Fruit fly (Drosophila melanogaster) whole organism: Measurements from ENCODE around the gene CG15725.

Experiments used
- CG8478 ChIP-seq: fragments of >200 bp; optimal IDR thresholded peaks from 2 replicates; lab custom pipeline; 2018; ENCODE audit warnings: inconsistent platforms
- Dll ChIP-seq: fragments of >200 bp; optimal IDR thresholded peaks from 2 replicates; lab custom pipeline; 2017
- EcR ChIP-seq, 2 experiments: fragments of >200 bp; optimal IDR thresholded peaks; 2 replicates each; lab custom pipeline; 2017; ENCODE audit warnings: missing biosample characterization in 2 of 2, missing genetic modification characterization in 2 of 2, missing genetic modification reagents in 2 of 2
- pan ChIP-seq: fragments of >200 bp; optimal IDR thresholded peaks from 2 replicates; lab custom pipeline; 2017
- psq ChIP-seq: fragments of >200 bp; optimal IDR thresholded peaks from 2 replicates; lab custom pipeline; 2017
- usp ChIP-seq: fragments of >200 bp; optimal IDR thresholded peaks from 2 replicates; lab custom pipeline; 2017; ENCODE audit warnings: missing biosample characterization, missing genetic modification characterization, mixed read lengths

CG15725 gene

dm6 chrX:12676554-12677336, 28.9 kb upstream of the CG15725 start:
- TF ChIP-seq Dll (lab: Kevin White, UChicago) (no peak), pan (lab: Kevin White, UChicago) (no peak), EcR (GFP tag; optimal IDR thresholded peaks at IDR 0.05; lab: Kevin White, UChicago) (no peak), usp (no peak), psq (lab: Kevin White, UChicago) (no peak), CG8478 (lab: Kevin White, UChicago) (no peak)

dm6 chrX:12682403-12682958, 23.2 kb upstream of the CG15725 start:
- TF ChIP-seq pan (lab: Kevin White, UChicago): no peak
- no peak for TF ChIP-seq psq (lab: Kevin White, UChicago)
- TF ChIP-seq usp: no peak

- TF ChIP-seq Dll (lab: Kevin White, UChicago): no peak
- no peak for TF ChIP-seq pan (lab: Kevin White, UChicago)
- no peak for TF ChIP-seq EcR (GFP tag; optimal IDR thresholded peaks at IDR 0.05; lab: Kevin White, UChicago)
- TF ChIP-seq usp: no peak
- no peak for TF ChIP-seq CG8478 (lab: Kevin White, UChicago)
- no peak for TF ChIP-seq psq (lab: Kevin White, UChicago)
These were observed 6.4 kb upstream of the CG15725 start for dm6 chrX:12699095-12699750.

DNA sequence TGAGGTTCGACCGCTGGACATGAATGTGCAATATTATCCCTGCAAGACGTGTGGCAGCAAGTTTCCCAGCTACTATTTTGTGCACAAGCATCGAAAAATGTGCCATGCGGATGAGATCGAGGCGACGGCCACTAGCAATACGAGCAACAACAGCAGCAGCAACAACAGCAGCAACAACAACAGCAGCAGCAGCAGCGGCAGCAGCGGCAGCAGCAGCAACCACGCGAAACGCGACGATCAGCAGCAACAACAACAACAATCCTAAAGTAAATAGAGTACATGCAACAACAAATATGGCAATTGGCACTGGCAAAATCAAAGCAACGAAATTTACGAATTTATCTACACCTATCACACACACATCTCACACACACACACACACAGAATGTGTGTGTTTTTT, 2.7 kb downstream of the CG15725 start:
- TF ChIP-seq psq (lab: Kevin White, UChicago) (no peak), Dll (lab: Kevin White, UChicago) (no peak), usp (no peak), EcR (GFP tag; optimal IDR thresholded peaks at IDR 0.05; lab: Kevin White, UChicago) (no peak), pan (lab: Kevin White, UChicago) (no peak), CG8478 (lab: Kevin White, UChicago) (no peak)

DNA sequence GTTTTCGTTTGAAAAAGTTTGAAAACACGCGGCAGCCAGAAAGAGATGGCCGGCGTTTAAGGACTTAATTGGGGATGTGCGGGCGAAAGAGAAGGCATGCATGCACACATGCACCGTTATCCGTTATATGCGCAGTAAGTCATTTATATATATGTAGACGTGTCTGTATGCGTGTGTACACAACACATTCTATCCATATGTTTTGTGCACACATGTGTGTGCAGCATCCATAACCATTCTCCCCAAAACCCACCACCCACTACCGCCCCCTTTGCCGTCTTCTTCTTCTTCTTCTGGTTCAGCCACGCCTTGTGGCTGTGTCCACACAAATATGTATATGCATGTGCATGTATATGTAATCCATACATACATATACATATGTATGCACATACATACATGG, 13.0 kb downstream of the CG15725 start:
- no peak for TF ChIP-seq Dll (lab: Kevin White, UChicago)
- no peak for TF ChIP-seq psq (lab: Kevin White, UChicago)
- no peak for TF ChIP-seq CG8478 (lab: Kevin White, UChicago)
- no peak for TF ChIP-seq pan (lab: Kevin White, UChicago)
- TF ChIP-seq usp: no peak
- no peak for TF ChIP-seq EcR (GFP tag; optimal IDR thresholded peaks at IDR 0.05; lab: Kevin White, UChicago)

- TF ChIP-seq CG8478 (lab: Kevin White, UChicago): no peak
- no peak for TF ChIP-seq EcR (GFP tag; optimal IDR thresholded peaks at IDR 0.05; lab: Kevin White, UChicago)
- TF ChIP-seq Dll (lab: Kevin White, UChicago): no peak
- TF ChIP-seq usp: no peak
- no peak for TF ChIP-seq pan (lab: Kevin White, UChicago)
- TF ChIP-seq psq (lab: Kevin White, UChicago): no peak
These were observed 13.6 kb downstream of the CG15725 start for dm6 chrX:12719152-12719779.

DNA sequence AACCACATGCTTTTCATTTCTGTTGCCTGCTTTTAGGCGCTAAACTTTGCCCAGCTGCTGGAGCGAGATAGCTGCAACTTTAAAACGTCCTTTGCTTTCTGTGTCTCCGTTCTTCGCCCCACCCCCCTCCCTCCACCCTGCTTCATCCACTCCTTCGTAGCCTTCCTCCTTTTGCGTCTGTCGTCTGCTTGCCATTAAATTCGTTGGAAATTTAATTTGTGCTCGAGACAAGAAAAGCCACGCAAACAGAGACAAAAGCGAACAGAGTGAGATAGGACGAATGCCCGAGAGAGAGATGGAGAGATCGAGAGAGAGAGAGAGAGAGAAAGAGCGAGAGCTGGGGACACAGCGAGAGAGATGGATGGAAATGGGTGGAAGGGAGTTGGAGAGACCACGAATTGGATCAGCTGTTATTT, 14.3 kb downstream of the CG15725 start:
- TF ChIP-seq pan (lab: Kevin White, UChicago): no peak
- TF ChIP-seq usp: no peak

DNA sequence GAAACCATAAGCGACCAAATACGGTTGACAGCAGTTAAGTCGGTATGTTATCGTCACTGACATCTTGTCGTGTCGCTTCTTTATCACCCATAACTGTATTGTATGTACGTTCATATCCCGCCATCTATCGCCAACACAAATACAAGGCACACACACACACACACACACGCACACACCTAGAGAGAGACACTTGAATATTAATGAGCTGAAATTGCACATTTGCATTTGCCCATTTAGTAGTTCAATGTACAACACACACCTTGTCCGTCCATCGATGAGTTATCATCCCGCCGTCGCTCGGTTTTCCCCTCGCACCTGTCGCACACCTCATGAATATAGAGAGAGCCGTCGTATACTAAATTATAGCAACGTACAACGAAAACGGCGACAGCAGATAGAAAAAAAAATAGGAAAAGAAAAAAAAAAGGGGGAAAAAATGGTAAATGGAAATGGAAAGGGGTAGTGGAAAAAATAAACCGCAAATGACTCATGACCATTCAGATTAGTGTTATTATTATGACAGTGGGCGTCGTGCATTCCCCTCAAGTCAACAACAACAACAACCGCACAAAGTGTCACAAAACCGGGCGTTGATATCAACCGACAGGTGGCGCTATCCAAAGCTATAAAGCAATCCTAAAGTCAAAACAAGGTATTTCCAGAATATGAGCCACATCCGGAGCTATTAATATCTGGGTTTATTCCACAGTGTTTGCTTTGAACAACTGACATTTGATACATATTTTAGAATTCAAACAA, 15.6 kb downstream of the CG15725 start:
- no peak for TF ChIP-seq psq (lab: Kevin White, UChicago)
- no peak for TF ChIP-seq pan (lab: Kevin White, UChicago)
- TF ChIP-seq usp: no peak
- TF ChIP-seq Dll (lab: Kevin White, UChicago): no peak

DNA sequence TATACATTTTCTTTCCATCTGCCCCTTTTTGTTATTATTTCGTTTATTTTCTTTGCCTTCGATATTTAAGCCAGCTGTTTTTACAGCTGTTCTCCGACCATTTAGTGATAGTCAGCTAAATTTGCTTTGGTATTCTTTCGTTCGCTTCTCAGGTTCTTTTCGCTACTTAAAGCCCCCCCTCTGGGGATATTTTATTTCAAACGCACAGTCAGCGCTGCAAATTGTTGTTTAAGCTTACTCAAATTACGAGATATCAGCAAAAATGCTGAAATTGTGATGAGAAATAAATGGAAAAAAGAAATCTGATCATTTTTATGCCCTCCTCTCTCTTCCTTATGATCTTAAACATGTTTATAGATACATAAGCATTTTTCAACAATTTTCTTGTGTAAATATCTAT, 16.4 kb downstream of the CG15725 start:
- TF ChIP-seq Dll (lab: Kevin White, UChicago) (no peak), psq (lab: Kevin White, UChicago) (no peak), CG8478 (lab: Kevin White, UChicago) (no peak), pan (lab: Kevin White, UChicago) (no peak), usp (no peak), EcR (GFP tag; optimal IDR thresholded peaks at IDR 0.05; lab: Kevin White, UChicago) (no peak)

DNA sequence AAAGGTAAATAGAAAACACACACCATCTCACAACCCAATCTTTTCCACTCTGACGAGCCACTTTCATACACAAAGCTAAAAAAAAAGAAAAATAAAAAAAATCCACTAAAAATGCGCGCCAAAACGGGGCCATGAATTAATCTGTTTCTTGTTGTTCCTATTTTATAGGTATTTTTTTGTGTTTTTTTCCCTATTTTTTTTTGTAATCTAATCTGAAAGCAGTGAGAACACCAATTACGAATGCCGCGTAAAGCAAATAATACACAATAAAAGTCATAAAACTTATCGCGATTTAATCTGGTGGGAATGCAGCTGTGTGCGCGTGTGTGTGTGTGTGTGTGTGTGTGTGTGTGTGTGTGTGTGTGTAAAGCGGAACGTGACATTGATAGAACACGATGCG, 17.7 kb downstream of the CG15725 start:
- TF ChIP-seq EcR (GFP tag; optimal IDR thresholded peaks at IDR 0.05; lab: Kevin White, UChicago) (no peak), psq (lab: Kevin White, UChicago) (no peak), CG8478 (lab: Kevin White, UChicago) (no peak), Dll (lab: Kevin White, UChicago) (no peak), pan (lab: Kevin White, UChicago) (no peak), usp (no peak)
